Fruit fly (Drosophila melanogaster) whole organism, adult: ENCODE results near the gene CG33095.

Source experiments
- CG11617 ChIP-seq: fragments of 200-800 bp; sonication (Bioruptor generic); optimal IDR thresholded peaks from 2 replicates; lab custom pipeline; 2017; ENCODE audit warnings: mild to moderate bottlenecking, missing biosample characterization, missing genetic modification reagents, missing genetic modification characterization
- CG12768 ChIP-seq: fragments of 200-800 bp; sonication (Bioruptor generic); optimal IDR thresholded peaks from 2 replicates; lab custom pipeline; 2017; ENCODE audit warnings: missing biosample characterization, missing genetic modification characterization, mild to moderate bottlenecking, moderate library complexity, missing genetic modification reagents
- CG14711 ChIP-seq: fragments of 200-800 bp; sonication (Bioruptor generic); optimal IDR thresholded peaks from 2 replicates; lab custom pipeline; 2018; ENCODE audit warnings: missing biosample characterization, mild to moderate bottlenecking, missing genetic modification characterization, moderate library complexity
- CG1620 ChIP-seq: fragments of 200-800 bp; sonication (Bioruptor generic); optimal IDR thresholded peaks from 2 replicates; lab custom pipeline; 2016; ENCODE audit warnings: missing biosample characterization, missing genetic modification characterization
- CG33017 ChIP-seq: fragments of 200-800 bp; sonication (Bioruptor generic); optimal IDR thresholded peaks from 2 replicates; lab custom pipeline; 2018; ENCODE audit warnings: missing biosample characterization, mild to moderate bottlenecking, missing genetic modification characterization, moderate library complexity
- CG5204 ChIP-seq: fragments of 200-800 bp; sonication (Bioruptor generic); optimal IDR thresholded peaks from 2 replicates; lab custom pipeline; 2016; ENCODE audit warnings: missing biosample characterization, missing genetic modification characterization
- CG7045 ChIP-seq: fragments of 200-800 bp; sonication (Bioruptor generic); optimal IDR thresholded peaks from 2 replicates; lab custom pipeline; 2017; ENCODE audit warnings: missing biosample characterization, mild to moderate bottlenecking, missing genetic modification characterization
- CG7101 ChIP-seq: fragments of 200-800 bp; sonication (Bioruptor generic); optimal IDR thresholded peaks from 2 replicates; lab custom pipeline; 2018; ENCODE audit warnings: missing biosample characterization, mild to moderate bottlenecking, missing genetic modification characterization, moderate library complexity
- Clk ChIP-seq: fragments of 200-800 bp; sonication (Bioruptor generic); optimal IDR thresholded peaks from 2 replicates; lab custom pipeline; 2017; ENCODE audit warnings: missing biosample characterization, missing genetic modification characterization
- Crg-1 ChIP-seq: fragments of 200-800 bp; sonication (Bioruptor generic); optimal IDR thresholded peaks from 2 replicates; lab custom pipeline; 2016; ENCODE audit warnings: missing biosample characterization, missing genetic modification characterization
- Hr96 ChIP-seq: fragments of 200-800 bp; sonication (Bioruptor generic); optimal IDR thresholded peaks from 2 replicates; lab custom pipeline; 2016; ENCODE audit warnings: missing biosample characterization, missing genetic modification characterization
- Mnt ChIP-seq: fragments of 200-800 bp; sonication (Bioruptor generic); optimal IDR thresholded peaks from 2 replicates; lab custom pipeline; 2016; ENCODE audit warnings: missing biosample characterization, mild to moderate bottlenecking, missing genetic modification characterization
- bab1 ChIP-seq: fragments of 200-800 bp; sonication (Bioruptor generic); optimal IDR thresholded peaks from 3 replicates; lab custom pipeline; 2019; ENCODE audit warnings: missing biosample characterization, mild to moderate bottlenecking, missing genetic modification characterization, moderate library complexity
- cic ChIP-seq: fragments of 200-800 bp; sonication (Bioruptor generic); optimal IDR thresholded peaks from 2 replicates; lab custom pipeline; 2017; ENCODE audit warnings: missing biosample characterization, mild to moderate bottlenecking, missing genetic modification characterization, moderate library complexity
- cnc ChIP-seq, 2 experiments: fragments of >200 bp; optimal IDR thresholded peaks; 2 replicates each; lab custom pipeline; 2017
- kay ChIP-seq: fragments of 200-800 bp; sonication (Bioruptor generic); peaks from one replicate; lab custom pipeline; 2016; ENCODE audit warnings: missing biosample characterization, missing genetic modification characterization, borderline replicate concordance
- ovo ChIP-seq: fragments of 200-800 bp; sonication (Bioruptor generic); optimal IDR thresholded peaks from 2 replicates; lab custom pipeline; 2016; ENCODE audit warnings: missing biosample characterization, missing genetic modification characterization
- pad ChIP-seq: fragments of 200-800 bp; sonication (Bioruptor generic); optimal IDR thresholded peaks from 3 replicates; lab custom pipeline; 2017; ENCODE audit warnings: missing biosample characterization, missing genetic modification characterization, mild to moderate bottlenecking, moderate library complexity, missing genetic modification reagents
- tj ChIP-seq: fragments of 200-800 bp; sonication (Bioruptor generic); optimal IDR thresholded peaks from 3 replicates; lab custom pipeline; 2017; ENCODE audit warnings: missing biosample characterization, mild to moderate bottlenecking, missing genetic modification characterization, moderate library complexity
- toe ChIP-seq: fragments of 200-800 bp; sonication (Bioruptor generic); optimal IDR thresholded peaks from 2 replicates; lab custom pipeline; 2016; ENCODE audit warnings: missing biosample characterization, missing genetic modification characterization

Gene CG33095

dm6 chr3R:25070871-25071270 lies 26.6 kb upstream of the CG33095 start, which contains the start of gene CG11836:
TSS of gene CG11836 (plus strand) at chr3R:25071126.
- TF ChIP-seq toe (no peak), CG12768 (GFP tag; lab: Kevin White, UChicago) (no peak), CG7045 (GFP tag; lab: Kevin White, UChicago) (no peak), cic (GFP tag; lab: Kevin White, UChicago) (no peak), pad (GFP tag; lab: Kevin White, UChicago) (no peak), CG11617 (GFP tag; lab: Kevin White, UChicago) (no peak), tj (no peak), Crg-1 (GFP tag; lab: Kevin White, UChicago) (no peak), Hr96 (GFP tag; lab: Kevin White, UChicago) (no peak), CG1620 (GFP tag; lab: Kevin White, UChicago) (no peak), ovo (GFP tag; lab: Kevin White, UChicago) (no peak), Clk (no peak), CG33017 (tag; lab: Kevin White, UChicago) (no peak), cnc (optimal IDR thresholded peaks at IDR 0.05; lab: Kevin White, UChicago) (no peak), bab1 (GFP tag; lab: Kevin White, UChicago) (no peak), CG14711 (no peak), CG5204 (GFP tag; lab: Kevin White, UChicago) (no peak), Mnt (no peak), CG7101 (tag; lab: Kevin White, UChicago) (no peak)

DNA sequence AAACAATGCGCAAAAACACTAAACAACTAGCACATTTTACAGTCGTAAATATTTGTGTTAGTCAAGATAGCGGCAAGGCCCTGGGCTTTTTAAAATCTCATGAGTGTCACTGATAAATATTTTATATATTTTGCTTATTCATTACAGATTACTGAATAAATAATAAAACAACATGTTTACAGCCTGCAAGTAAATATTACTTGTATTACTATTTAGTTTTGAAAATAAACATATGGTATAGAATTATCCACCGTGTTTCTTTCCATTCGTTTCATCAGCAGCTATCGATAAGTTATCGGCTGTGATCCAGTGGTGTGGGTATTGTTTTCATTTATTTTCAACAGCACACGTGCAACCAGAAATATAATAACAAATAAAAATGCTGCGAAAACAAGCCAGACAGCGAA lies 22.9 kb upstream of the CG33095 start, which contains the start of the genes shams and CG11920:
shams (minus strand) TSS at position 50 of the 407 bp plus-strand sequence.
CG11920 (plus strand) TSS at position 320 of the 407 bp plus-strand sequence.
- TF ChIP-seq toe (peak; percentile 30), CG7101 (tag; lab: Kevin White, UChicago) (peak; percentile 59), Crg-1 (GFP tag; lab: Kevin White, UChicago) (no peak), CG12768 (GFP tag; lab: Kevin White, UChicago) (peak; percentile 9), CG5204 (GFP tag; lab: Kevin White, UChicago) (no peak), CG33017 (tag; lab: Kevin White, UChicago) (no peak), cnc (optimal IDR thresholded peaks at IDR 0.05; lab: Kevin White, UChicago) (no peak), kay (GFP tag; lab: Kevin White, UChicago) (no peak), CG1620 (GFP tag; lab: Kevin White, UChicago) (no peak), CG7045 (GFP tag; lab: Kevin White, UChicago) (no peak), ovo (GFP tag; lab: Kevin White, UChicago) (no peak), bab1 (GFP tag; lab: Kevin White, UChicago) (no peak), Hr96 (GFP tag; lab: Kevin White, UChicago) (no peak), Clk (no peak), tj (no peak), pad (GFP tag; lab: Kevin White, UChicago) (no peak), Mnt (peak; percentile 96), CG11617 (GFP tag; lab: Kevin White, UChicago) (peak; percentile 12), CG14711 (peak; percentile 59), cic (GFP tag; lab: Kevin White, UChicago) (no peak)

DNA sequence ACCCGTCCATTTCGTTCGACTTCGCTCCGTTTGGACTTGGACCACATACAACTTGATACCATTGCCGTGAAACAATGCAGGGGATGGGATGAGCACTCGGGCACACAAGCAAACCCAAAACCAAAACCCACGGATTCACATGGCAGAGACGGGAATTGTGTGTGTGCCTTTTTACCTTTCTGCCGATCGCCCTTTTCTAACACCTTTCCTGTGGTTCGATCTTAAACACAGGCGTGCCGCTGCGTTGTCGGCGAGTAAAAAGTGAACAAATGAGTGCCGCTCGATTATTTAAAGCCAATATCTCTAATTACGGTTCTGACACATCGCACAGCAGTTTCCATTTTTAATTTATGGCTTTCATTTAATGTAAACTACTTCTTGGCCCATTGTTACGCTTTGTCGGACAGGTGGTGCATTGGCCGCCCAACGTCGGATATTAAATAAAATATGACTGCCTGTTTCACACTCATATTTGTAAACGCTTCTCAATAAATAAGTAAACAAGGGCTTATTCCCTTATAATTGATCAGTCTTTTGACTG lies 20.1 kb upstream of the CG33095 start:
- TF ChIP-seq CG1620 (GFP tag; lab: Kevin White, UChicago) (no peak), CG12768 (GFP tag; lab: Kevin White, UChicago) (no peak), CG33017 (tag; lab: Kevin White, UChicago) (no peak), tj (no peak), pad (GFP tag; lab: Kevin White, UChicago) (no peak)

DNA sequence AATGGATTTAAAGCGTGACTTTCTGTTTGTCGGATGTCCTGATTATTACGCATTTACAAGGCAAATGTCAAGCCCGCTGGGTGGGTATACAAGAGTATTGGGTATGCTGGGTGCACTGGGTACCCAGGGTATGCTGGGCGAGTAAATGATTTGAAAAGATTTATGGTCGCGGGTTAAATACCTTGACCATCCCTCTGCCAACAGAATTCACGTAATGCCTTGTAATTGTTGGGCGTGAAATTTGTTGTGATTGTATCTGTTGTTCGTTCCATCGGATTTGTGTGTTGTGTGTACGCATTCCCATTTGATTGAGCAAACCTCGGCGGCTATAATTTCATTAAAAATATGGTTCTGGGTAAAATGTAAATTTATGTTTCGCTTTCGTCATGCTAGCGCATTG lies 18.8 kb upstream of the CG33095 start:
- TF ChIP-seq Crg-1 (GFP tag; lab: Kevin White, UChicago) (no peak), CG33017 (tag; lab: Kevin White, UChicago) (no peak), Clk (no peak), CG7101 (tag; lab: Kevin White, UChicago) (no peak), cic (GFP tag; lab: Kevin White, UChicago) (no peak), bab1 (GFP tag; lab: Kevin White, UChicago) (no peak), cnc (optimal IDR thresholded peaks at IDR 0.05; lab: Kevin White, UChicago) (no peak), Mnt (no peak), CG1620 (GFP tag; lab: Kevin White, UChicago) (no peak), Hr96 (GFP tag; lab: Kevin White, UChicago) (no peak), toe (no peak), CG14711 (no peak), CG11617 (GFP tag; lab: Kevin White, UChicago) (no peak), tj (no peak), CG12768 (GFP tag; lab: Kevin White, UChicago) (no peak), CG7045 (GFP tag; lab: Kevin White, UChicago) (no peak), CG5204 (GFP tag; lab: Kevin White, UChicago) (no peak), pad (GFP tag; lab: Kevin White, UChicago) (no peak), ovo (GFP tag; lab: Kevin White, UChicago) (no peak), kay (GFP tag; lab: Kevin White, UChicago) (no peak)

- TF ChIP-seq CG11617 (GFP tag; lab: Kevin White, UChicago) (no peak), pad (GFP tag; lab: Kevin White, UChicago) (peak; percentile 2)
Measured at dm6 chr3R:25080446-25080845, 17.0 kb upstream of the CG33095 start.

DNA sequence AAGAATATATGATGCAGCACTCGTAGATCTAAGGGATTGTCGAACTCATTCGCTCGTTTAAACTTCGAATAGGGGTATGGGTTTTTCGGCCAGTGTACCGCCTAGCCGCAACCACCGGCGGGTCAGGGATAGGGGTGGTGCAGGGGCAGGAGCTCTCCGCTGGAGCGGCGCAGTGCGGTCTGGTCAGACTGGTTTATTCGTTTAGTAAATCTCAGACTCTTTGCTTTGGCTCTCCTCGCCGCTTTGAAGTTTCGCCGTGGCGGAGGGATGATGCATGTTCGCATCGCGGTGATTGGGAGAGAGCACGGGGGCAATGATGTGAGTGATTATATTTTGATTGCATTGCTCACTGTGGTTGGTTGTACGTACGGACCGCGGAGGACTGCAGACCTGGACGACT lies 15.1 kb upstream of the CG33095 start, which contains the start of gene fd96Ca:
fd96Ca (plus strand) TSS at position 337 of the 400 bp plus-strand sequence.
- no peak for TF ChIP-seq kay (GFP tag; lab: Kevin White, UChicago)
- no peak for TF ChIP-seq CG12768 (GFP tag; lab: Kevin White, UChicago)
- TF ChIP-seq bab1 (GFP tag; lab: Kevin White, UChicago): no peak
- no peak for TF ChIP-seq CG14711
- TF ChIP-seq ovo (GFP tag; lab: Kevin White, UChicago): no peak
- TF ChIP-seq cic (GFP tag; lab: Kevin White, UChicago): no peak
- no peak for TF ChIP-seq Clk
- no peak for TF ChIP-seq Hr96 (GFP tag; lab: Kevin White, UChicago)
- TF ChIP-seq CG5204 (GFP tag; lab: Kevin White, UChicago): no peak
- no peak for TF ChIP-seq CG7045 (GFP tag; lab: Kevin White, UChicago)
- TF ChIP-seq CG33017 (tag; lab: Kevin White, UChicago): no peak
